Worm (Caenorhabditis elegans) whole organism, midembryonic: ENCODE data around the gene hda-4.

Experiments used
- T22C8.4 ChIP-seq: fragments of 200-800 bp; sonication (Bioruptor generic); IDR thresholded peaks from 2 replicates; pipeline ENCODE4 v1.3.6; 2022; ENCODE audit warnings: missing genetic modification characterization, missing compliant biosample characterization
- cog-1 ChIP-seq: sonication (generic microtip); optimal IDR thresholded peaks from 2 replicates; lab custom pipeline; 2016; ENCODE audit warnings: missing genetic modification characterization, missing compliant biosample characterization
- flt-1 ChIP-seq: fragments of 200-800 bp; sonication (Bioruptor generic); IDR thresholded peaks from 2 replicates; pipeline ENCODE4 v1.3.6; 2022; ENCODE audit warnings: missing genetic modification characterization, missing compliant biosample characterization
- klf-2 ChIP-seq: fragments of 200-800 bp; sonication (Bioruptor generic); conservative IDR thresholded peaks from 2 replicates; pipeline ENCODE4 v1.3.6; 2022; ENCODE audit warnings: missing genetic modification reagents, missing genetic modification characterization, missing compliant biosample characterization
- med-1 ChIP-seq: sonication (generic microtip); optimal IDR thresholded peaks from 2 replicates; lab custom pipeline; 2017; ENCODE audit warnings: missing genetic modification characterization, mild to moderate bottlenecking, missing compliant biosample characterization, antibody characterized with exemption, missing genetic modification reagents; ENCODE audit not compliant: insufficient read depth
- ref-1 ChIP-seq: fragments of 200-800 bp; sonication (Bioruptor generic); conservative IDR thresholded peaks from 2 replicates; pipeline ENCODE4 v1.3.6; 2022; ENCODE audit warnings: missing genetic modification reagents, missing genetic modification characterization, missing compliant biosample characterization
- ztf-23 ChIP-seq: fragments of 200-800 bp; sonication (Bioruptor generic); IDR thresholded peaks from 2 replicates; pipeline ENCODE4 v1.3.6; 2022; ENCODE audit warnings: missing genetic modification reagents, missing genetic modification characterization, missing compliant biosample characterization
- ztf-29 ChIP-seq: fragments of 200-800 bp; sonication (Bioruptor generic); IDR thresholded peaks from 2 replicates; pipeline ENCODE4 v1.3.6; 2022; ENCODE audit warnings: missing genetic modification reagents, missing genetic modification characterization, missing compliant biosample characterization

DNA sequence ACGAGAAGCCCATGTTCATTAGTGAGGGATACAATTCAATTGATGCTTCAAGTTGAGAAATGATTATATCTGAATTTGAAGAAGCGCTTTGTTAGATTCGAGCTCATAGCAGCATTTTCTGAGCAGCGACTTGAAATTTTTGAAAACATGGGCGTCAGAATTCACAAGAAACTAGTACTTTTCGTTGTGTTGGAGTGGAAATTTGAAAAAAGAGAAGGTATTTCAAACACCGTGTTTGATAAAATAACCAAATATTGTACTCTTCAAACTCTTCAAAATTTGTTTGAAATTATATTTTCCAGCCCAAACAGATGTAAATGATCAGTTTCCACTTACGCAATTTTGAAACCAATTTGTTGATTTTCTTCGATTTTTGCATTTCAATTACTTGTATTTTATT is 15.6 kb downstream of the hda-4 start, which contains the start of gene C10E2.2:
- TF ChIP-seq ztf-23 (GFP tag; lab: Robert Waterston, UW) (no peak), flt-1 (no peak), med-1 (GFP tag; lab: Kevin White, UChicago) (no peak), ztf-29 (no peak), klf-2 (GFP tag; lab: Robert Waterston, UW) (no peak), T22C8.4 (GFP tag; lab: Robert Waterston, UW) (no peak), cog-1 (tag; lab: Kevin White, UChicago) (no peak), ref-1 (GFP tag; lab: Robert Waterston, UW) (no peak)
